Fruit fly (Drosophila melanogaster) whole organism, wandering third instar larva: ENCODE data around the gene CG31960.
A peak's percentile ranks its signal among the peaks of the same experiment; 100 is the strongest.

Source experiments
- Abd-B ChIP-seq: fragments of >200 bp; optimal IDR thresholded peaks from 2 replicates; lab custom pipeline; 2017; ENCODE audit warnings: missing biosample characterization, missing genetic modification characterization
- CG32264 ChIP-seq: fragments of 200-800 bp; sonication (Bioruptor generic); optimal IDR thresholded peaks from 2 replicates; lab custom pipeline; 2016; ENCODE audit warnings: missing biosample characterization, missing genetic modification characterization
- CG9705 ChIP-seq: fragments of 200-800 bp; sonication (Bioruptor generic); optimal IDR thresholded peaks from 2 replicates; lab custom pipeline; 2018; ENCODE audit warnings: missing biosample characterization, mild to moderate bottlenecking, missing genetic modification characterization
- CrebA ChIP-seq: fragments of 200-800 bp; sonication (Bioruptor generic); optimal IDR thresholded peaks from 2 replicates; lab custom pipeline; 2016; ENCODE audit warnings: missing biosample characterization, mild to moderate bottlenecking, missing genetic modification characterization, borderline replicate concordance
- Dfd ChIP-seq: fragments of >200 bp; optimal IDR thresholded peaks from 2 replicates; lab custom pipeline; 2017; ENCODE audit warnings: missing biosample characterization, missing genetic modification characterization
- Dif ChIP-seq: fragments of 200-275, 200-300 bp; sonication (Bioruptor generic); optimal IDR thresholded peaks from 2 replicates; lab custom pipeline; 2018; ENCODE audit warnings: missing biosample characterization, missing genetic modification characterization; ENCODE audit not compliant: partially characterized antibody
- GATAd ChIP-seq: sonication (Bioruptor generic); optimal IDR thresholded peaks from 2 replicates; lab custom pipeline; 2016; ENCODE audit warnings: missing biosample characterization, missing genetic modification characterization
- HLH106 ChIP-seq: fragments of 200-800 bp; optimal IDR thresholded peaks from 3 replicates; lab custom pipeline; 2019; ENCODE audit warnings: missing biosample characterization, mild to moderate bottlenecking, missing genetic modification characterization, moderate library complexity
- Hnf4 ChIP-seq: fragments of 200-800 bp; sonication (Bioruptor generic); optimal IDR thresholded peaks from 2 replicates; lab custom pipeline; 2016; ENCODE audit warnings: missing biosample characterization, mild to moderate bottlenecking, missing genetic modification characterization
- Hr78 ChIP-seq: fragments of >200 bp; optimal IDR thresholded peaks from 2 replicates; lab custom pipeline; 2017; ENCODE audit warnings: missing biosample characterization, missing genetic modification characterization
- Hr83 ChIP-seq: fragments of 200-300 bp; sonication (Bioruptor generic); optimal IDR thresholded peaks from 2 replicates; lab custom pipeline; 2016; ENCODE audit warnings: missing biosample characterization, mild to moderate bottlenecking, missing genetic modification characterization, moderate library complexity; ENCODE audit not compliant: poor library complexity, severe bottlenecking
- Jra ChIP-seq: sonication (Bioruptor generic); optimal IDR thresholded peaks from 2 replicates; lab custom pipeline; 2016; ENCODE audit warnings: missing biosample characterization, missing genetic modification characterization
- Mio ChIP-seq: sonication (Bioruptor generic); optimal IDR thresholded peaks from 2 replicates; lab custom pipeline; 2016; ENCODE audit warnings: missing biosample characterization, missing genetic modification characterization
- Myc ChIP-seq: fragments of >200 bp; optimal IDR thresholded peaks from 2 replicates; lab custom pipeline; 2017
- N ChIP-seq: fragments of >200 bp; optimal IDR thresholded peaks from 2 replicates; lab custom pipeline; 2018; ENCODE audit warnings: missing biosample characterization, missing external identifiers, missing genetic modification characterization
- OdsH ChIP-seq: fragments of 200-800 bp; sonication (Bioruptor generic); optimal IDR thresholded peaks from 2 replicates; lab custom pipeline; 2016; ENCODE audit warnings: missing biosample characterization, mild to moderate bottlenecking, missing genetic modification characterization
- Rel ChIP-seq, 2 experiments: fragments of 200-800 bp; sonication (Bioruptor generic) in 1 of 2; optimal IDR thresholded peaks; 2 replicates in 1 of 2; 3 replicates in 1 of 2; lab custom pipeline; 2016 to 2019; ENCODE audit warnings: mild to moderate bottlenecking in 2 of 2, missing biosample characterization in 2 of 2, missing genetic modification characterization in 2 of 2, moderate library complexity in 1 of 2
- Sp1 ChIP-seq: fragments of 200-800 bp; sonication (Bioruptor generic); optimal IDR thresholded peaks from 3 replicates; lab custom pipeline; 2019; ENCODE audit warnings: missing biosample characterization, mild to moderate bottlenecking, missing genetic modification characterization, moderate library complexity
- Vsx2 ChIP-seq: fragments of 200-300, 225-300 bp; sonication (Bioruptor generic); optimal IDR thresholded peaks from 2 replicates; lab custom pipeline; 2018; ENCODE audit warnings: missing biosample characterization, missing genetic modification characterization; ENCODE audit not compliant: partially characterized antibody
- br ChIP-seq: fragments of 200-800 bp; sonication (Bioruptor generic); optimal IDR thresholded peaks from 2 replicates; lab custom pipeline; 2016; ENCODE audit warnings: missing biosample characterization, missing genetic modification characterization
- brk ChIP-seq: fragments of 200-800 bp; sonication (Bioruptor generic); optimal IDR thresholded peaks from 2 replicates; lab custom pipeline; 2016; ENCODE audit warnings: missing biosample characterization, mild to moderate bottlenecking, missing genetic modification characterization
- dl ChIP-seq, 2 experiments: fragments of 175-275, 200-275 bp in 1 of 2; fragments of 200-275 bp in 1 of 2; sonication (Bioruptor generic); optimal IDR thresholded peaks; lab custom pipeline; 2018; ENCODE audit warnings: mild to moderate bottlenecking in 2 of 2, missing biosample characterization in 2 of 2, missing genetic modification characterization in 2 of 2, moderate library complexity in 2 of 2; ENCODE audit not compliant: partially characterized antibody in 2 of 2, insufficient read depth in 1 of 2
- dmrt93B ChIP-seq: fragments of 200-800 bp; sonication (Bioruptor generic); optimal IDR thresholded peaks from 2 replicates; lab custom pipeline; 2018; ENCODE audit warnings: missing biosample characterization, mild to moderate bottlenecking, missing genetic modification characterization
- dsf ChIP-seq: sonication (Bioruptor generic); optimal IDR thresholded peaks from 2 replicates; lab custom pipeline; 2016; ENCODE audit warnings: missing biosample characterization, missing genetic modification characterization, borderline replicate concordance
- ey ChIP-seq: fragments of 200-800 bp; sonication (Bioruptor generic); optimal IDR thresholded peaks from 2 replicates; lab custom pipeline; 2016; ENCODE audit warnings: missing biosample characterization, missing genetic modification characterization
- foxo ChIP-seq, 2 experiments: fragments of 200-800 bp; sonication (Bioruptor generic); optimal IDR thresholded peaks; 2 replicates in 1 of 2; 3 replicates in 1 of 2; lab custom pipeline; 2016 to 2017; ENCODE audit warnings: missing biosample characterization in 2 of 2, missing genetic modification characterization in 2 of 2
- fru ChIP-seq: fragments of 200-800 bp; sonication (Bioruptor generic); optimal IDR thresholded peaks from 3 replicates; lab custom pipeline; 2016; ENCODE audit warnings: missing biosample characterization, mild to moderate bottlenecking, missing genetic modification characterization
- h ChIP-seq: fragments of 200-800 bp; sonication (Bioruptor generic); optimal IDR thresholded peaks from 3 replicates; lab custom pipeline; 2016; ENCODE audit warnings: missing biosample characterization, mild to moderate bottlenecking, missing genetic modification characterization
- jim ChIP-seq: fragments of 175-275, 200-325 bp; sonication (Bioruptor generic); optimal IDR thresholded peaks from 2 replicates; lab custom pipeline; 2016; ENCODE audit warnings: missing biosample characterization, mild to moderate bottlenecking, missing genetic modification characterization
- lola ChIP-seq: fragments of >200 bp; optimal IDR thresholded peaks from 2 replicates; lab custom pipeline; 2017; ENCODE audit warnings: missing biosample characterization, missing genetic modification characterization
- pan ChIP-seq: fragments of >200 bp; optimal IDR thresholded peaks from 2 replicates; lab custom pipeline; 2017
- psq ChIP-seq: fragments of 200-800 bp; sonication (Bioruptor generic); optimal IDR thresholded peaks from 3 replicates; lab custom pipeline; 2017; ENCODE audit warnings: missing biosample characterization, mild to moderate bottlenecking, missing genetic modification characterization, moderate library complexity
- rgr ChIP-seq: fragments of 200-800 bp; sonication (Bioruptor generic); optimal IDR thresholded peaks from 3 replicates; lab custom pipeline; 2016; ENCODE audit warnings: missing biosample characterization, mild to moderate bottlenecking, missing genetic modification characterization
- sage ChIP-seq: fragments of 200-800 bp; sonication (Bioruptor generic); optimal IDR thresholded peaks from 2 replicates; lab custom pipeline; 2016; ENCODE audit warnings: missing biosample characterization, mild to moderate bottlenecking, missing genetic modification characterization
- sv ChIP-seq: fragments of 200-800 bp; sonication (Bioruptor generic); optimal IDR thresholded peaks from 3 replicates; lab custom pipeline; 2016; ENCODE audit warnings: missing biosample characterization, missing genetic modification characterization
- tai ChIP-seq: sonication (Bioruptor generic); optimal IDR thresholded peaks from 2 replicates; lab custom pipeline; 2016; ENCODE audit warnings: missing biosample characterization, missing genetic modification characterization
- usp ChIP-seq: fragments of >200 bp; optimal IDR thresholded peaks from 2 replicates; lab custom pipeline; 2017; ENCODE audit warnings: missing biosample characterization, missing genetic modification characterization
- woc ChIP-seq: sonication (Bioruptor generic); optimal IDR thresholded peaks from 2 replicates; lab custom pipeline; 2016; ENCODE audit warnings: missing biosample characterization, mild to moderate bottlenecking, missing genetic modification characterization

Gene CG31960

DNA sequence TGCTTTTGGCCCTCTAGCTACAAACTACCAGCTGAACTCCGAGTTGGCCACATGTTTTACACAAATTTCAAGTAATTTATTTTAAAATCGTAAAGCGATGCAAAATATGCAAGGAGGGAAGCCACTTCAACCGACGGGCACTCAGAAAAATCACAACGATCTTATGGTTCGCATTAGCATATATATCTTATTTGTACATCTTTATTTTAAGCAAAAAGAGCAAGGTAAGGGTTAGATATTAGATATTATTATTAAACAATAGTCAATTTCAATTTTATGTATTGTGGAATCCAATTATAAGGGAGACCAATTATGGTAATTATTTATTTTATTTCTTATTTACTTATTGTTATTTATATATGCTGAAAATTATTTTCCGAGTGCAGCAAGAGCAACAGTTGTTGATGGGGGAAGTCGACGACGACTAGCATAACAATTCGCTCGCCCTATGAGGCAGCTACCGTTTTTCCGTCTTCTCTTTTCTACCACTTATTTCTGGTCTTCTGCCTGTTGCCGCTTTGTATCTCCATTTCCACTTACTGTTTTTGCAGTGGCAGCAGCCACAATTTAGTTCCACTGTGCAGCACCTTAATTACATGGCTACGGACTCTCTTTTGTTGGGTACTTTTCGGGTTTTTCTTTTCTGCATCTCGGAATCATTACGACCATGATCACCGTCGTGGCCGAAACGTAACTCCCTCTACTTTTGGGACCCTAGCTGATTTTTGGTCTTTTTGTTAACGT is 14.9 kb upstream of the CG31960 start:
- TF ChIP-seq woc (GFP tag; lab: Kevin White, UChicago) = peak; percentile 1
- TF ChIP-seq OdsH (GFP tag; lab: Kevin White, UChicago) = peak; percentile 66
- no peak for TF ChIP-seq Hr83 (GFP tag; lab: Kevin White, UChicago)
- TF ChIP-seq Sp1 = peak; percentile 71
- no peak for TF ChIP-seq GATAd (GFP tag; lab: Kevin White, UChicago)
- TF ChIP-seq foxo (GFP tag; optimal IDR thresholded peaks at IDR 0.05; lab: Kevin White, UChicago) = peak in 1 of 2 experiments; percentile 63
- TF ChIP-seq psq = peak; percentile 77
- TF ChIP-seq rgr (GFP tag; lab: Kevin White, UChicago) = peak; percentile 52
- TF ChIP-seq fru = peak; percentile 51
- peak; percentile 4 for TF ChIP-seq dmrt93B (GFP tag; lab: Kevin White, UChicago)
- TF ChIP-seq Hnf4 (GFP tag; lab: Kevin White, UChicago) = peak; percentile 16
- no peak for TF ChIP-seq CG32264 (GFP tag; lab: Kevin White, UChicago)
- peak; percentile 45 for TF ChIP-seq h (GFP tag; lab: Kevin White, UChicago)
- TF ChIP-seq HLH106 (tag; lab: Kevin White, UChicago) = peak; percentile 65

DNA sequence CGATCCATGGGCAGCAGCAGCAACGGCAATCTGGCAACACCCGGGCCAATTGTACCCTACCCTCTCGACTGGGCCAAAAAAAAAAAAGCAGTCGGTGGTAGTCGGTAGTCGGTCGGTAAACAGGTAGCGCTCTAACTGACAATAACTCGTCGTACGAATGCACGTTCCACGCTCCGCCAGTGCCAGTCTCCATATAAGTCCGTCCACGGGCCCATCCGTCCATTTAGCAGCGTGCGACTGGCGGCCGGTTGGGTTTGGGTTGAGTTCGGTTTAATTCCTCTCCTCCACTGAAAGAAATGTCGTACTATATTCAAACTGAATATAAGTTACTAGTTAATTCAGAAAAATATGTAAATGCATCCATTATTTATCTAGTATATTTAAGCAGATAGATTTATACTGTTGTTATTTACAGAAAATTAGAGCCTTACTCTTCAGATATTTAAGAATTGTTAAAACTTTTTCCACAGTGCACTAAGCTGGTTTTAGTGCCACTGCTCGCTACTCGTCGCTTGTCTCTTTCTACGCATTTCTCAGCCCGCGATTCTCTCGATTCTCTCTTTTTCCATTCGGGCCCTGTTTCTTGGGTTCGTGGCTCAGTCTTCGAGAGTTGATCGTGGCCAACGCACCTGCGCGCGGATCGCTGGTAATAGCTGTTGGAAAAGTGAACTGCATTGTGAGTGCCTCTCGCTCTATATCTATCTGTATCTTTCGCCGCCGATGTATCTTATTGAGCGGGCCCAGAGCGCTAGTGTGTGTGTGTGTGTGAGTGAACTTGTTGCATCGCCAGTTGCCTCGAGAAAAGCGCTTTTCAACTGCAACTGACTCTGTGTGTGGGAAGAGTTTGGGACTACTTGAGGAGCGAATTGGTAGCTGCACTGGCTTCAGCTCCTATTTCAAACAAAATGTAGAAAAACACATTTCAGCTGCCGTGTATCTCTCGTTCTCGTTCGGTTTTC is 13.4 kb upstream of the CG31960 start, which contains the start of gene bowl:
Gene bowl (plus strand): TSS at position 592 of the 959 bp plus-strand sequence.
- peak; percentile 97 for TF ChIP-seq sv (GFP tag; lab: Kevin White, UChicago)
- TF ChIP-seq pan (lab: Kevin White, UChicago) = no peak
- peak; percentile 79 for TF ChIP-seq Dif (GFP tag; lab: Kevin White, UChicago)
- TF ChIP-seq tai (GFP tag; lab: Kevin White, UChicago) = peak; percentile 96
- TF ChIP-seq Hr83 (GFP tag; lab: Kevin White, UChicago) = peak; percentile 79
- TF ChIP-seq GATAd (GFP tag; lab: Kevin White, UChicago) = peak; percentile 84
- TF ChIP-seq usp (GFP tag; lab: Kevin White, UChicago) = no peak
- peak; percentile 98 for TF ChIP-seq Hnf4 (GFP tag; lab: Kevin White, UChicago)
- TF ChIP-seq sage (GFP tag; lab: Kevin White, UChicago) = peak; percentile 95
- peak; percentile 97 for TF ChIP-seq brk (GFP tag; lab: Kevin White, UChicago)
- TF ChIP-seq br (GFP tag; lab: Kevin White, UChicago) = peak; percentile 98
- peak; percentile 13 for TF ChIP-seq Dfd
- peak; percentile 94 for TF ChIP-seq HLH106 (tag; lab: Kevin White, UChicago)
- TF ChIP-seq Sp1 = peak; percentile 99
- TF ChIP-seq CG32264 (GFP tag; lab: Kevin White, UChicago) = peak; percentile 89
- TF ChIP-seq OdsH (GFP tag; lab: Kevin White, UChicago) = peak; percentile 99
- peak; percentile 94 for TF ChIP-seq Vsx2 (GFP tag; lab: Kevin White, UChicago)
- TF ChIP-seq foxo (GFP tag; optimal IDR thresholded peaks at IDR 0.05; lab: Kevin White, UChicago) = peak; percentile 84 to 98
- no peak for TF ChIP-seq N (GFP tag; lab: Kevin White, UChicago)
- TF ChIP-seq Mio (GFP tag; lab: Kevin White, UChicago) = peak; percentile 60
- peak; percentile 99 for TF ChIP-seq h (GFP tag; lab: Kevin White, UChicago)
- TF ChIP-seq woc (GFP tag; lab: Kevin White, UChicago) = peak; percentile 96
- peak; percentile 93 for TF ChIP-seq Rel (GFP tag; optimal IDR thresholded peaks at IDR 0.05; lab: Kevin White, UChicago)
- TF ChIP-seq Rel (tag; optimal IDR thresholded peaks at IDR 0.05; lab: Kevin White, UChicago) = peak; percentile 78
- TF ChIP-seq dsf (GFP tag; lab: Kevin White, UChicago) = peak; percentile 92
- peak; percentile 88 for TF ChIP-seq CrebA
- peak; percentile 96 for TF ChIP-seq rgr (GFP tag; lab: Kevin White, UChicago)
- peak; percentile 62 to 67 for TF ChIP-seq dl (GFP tag; optimal IDR thresholded peaks at IDR 0.05; lab: Kevin White, UChicago; ENCODE audit: insufficient read depth in 1 of 2, partially characterized antibody in 2 of 2)
- no peak for TF ChIP-seq lola (GFP tag; lab: Kevin White, UChicago)
- TF ChIP-seq Abd-B (GFP tag; lab: Kevin White, UChicago) = no peak
- TF ChIP-seq Hr78 = no peak
- TF ChIP-seq ey = peak; percentile 98
- peak; percentile 97 for TF ChIP-seq Jra (GFP tag; lab: Kevin White, UChicago)
- TF ChIP-seq fru = peak; percentile 99
- TF ChIP-seq dmrt93B (GFP tag; lab: Kevin White, UChicago) = peak; percentile 92
- no peak for TF ChIP-seq Myc
- peak; percentile 97 for TF ChIP-seq psq
- peak; percentile 86 for TF ChIP-seq jim (GFP tag; lab: Kevin White, UChicago)
- TF ChIP-seq CG9705 (GFP tag; lab: Kevin White, UChicago) = peak; percentile 78
